Worm (Caenorhabditis elegans) whole organism, early embryonic: Measurements from ENCODE around the gene Y116A8C.463.

Source experiments
- B0310.2 ChIP-seq: sonication (generic microtip); optimal IDR thresholded peaks from 2 replicates; lab custom pipeline; 2016; ENCODE audit warnings: mild to moderate bottlenecking, missing genetic modification characterization, missing compliant biosample characterization
- F13C5.2 ChIP-seq: sonication (generic microtip); optimal IDR thresholded peaks from 2 replicates; lab custom pipeline; 2017; ENCODE audit warnings: mild to moderate bottlenecking, missing genetic modification characterization, inconsistent platforms, missing compliant biosample characterization
- aly-1 ChIP-seq: sonication (generic microtip); optimal IDR thresholded peaks from 2 replicates; lab custom pipeline; 2016; ENCODE audit warnings: missing genetic modification characterization, missing compliant biosample characterization
- ama-1 ChIP-seq: fragments of 150-350 bp; optimal IDR thresholded peaks from 2 replicates; lab custom pipeline; 2014
- ceh-36 ChIP-seq: sonication (generic microtip); optimal IDR thresholded peaks from 2 replicates; lab custom pipeline; 2016; ENCODE audit warnings: missing genetic modification characterization, inconsistent platforms, missing compliant biosample characterization
- ets-7 ChIP-seq: sonication (generic microtip); optimal IDR thresholded peaks from 2 replicates; lab custom pipeline; 2016; ENCODE audit warnings: missing genotype, missing genetic modification characterization, missing compliant biosample characterization
- flt-1 ChIP-seq: fragments of 200-800 bp; sonication (Bioruptor generic); IDR thresholded peaks from 2 replicates; pipeline ENCODE4 v1.3.6; 2022; ENCODE audit warnings: missing genetic modification characterization, missing compliant biosample characterization
- hmbx-1 ChIP-seq: sonication (generic microtip); optimal IDR thresholded peaks from 2 replicates; lab custom pipeline; 2016; ENCODE audit warnings: mild to moderate bottlenecking, missing genetic modification characterization, missing compliant biosample characterization
- hmg-4 ChIP-seq: fragments of 200-800 bp; sonication (Bioruptor generic); optimal IDR thresholded peaks from 2 replicates; lab custom pipeline; 2018; ENCODE audit warnings: mild to moderate bottlenecking, missing genetic modification characterization, missing compliant biosample characterization
- pes-1 ChIP-seq: fragments of 200-800 bp; sonication (Bioruptor generic); IDR thresholded peaks from 2 replicates; pipeline ENCODE4 v1.3.6; 2022; ENCODE audit warnings: missing genetic modification reagents, missing genetic modification characterization, missing compliant biosample characterization
- scrt-1 ChIP-seq: fragments of 200-800 bp; sonication (Bioruptor generic); IDR thresholded peaks from 2 replicates; pipeline ENCODE4 v1.3.6; 2022; ENCODE audit warnings: missing genetic modification characterization, missing compliant biosample characterization
- tbx-11 ChIP-seq: fragments of 200-800 bp; sonication (Bioruptor generic); IDR thresholded peaks from 2 replicates; pipeline ENCODE4 v1.3.6; 2022; ENCODE audit warnings: missing genetic modification characterization, missing compliant biosample characterization
- tra-4 ChIP-seq: sonication (generic microtip); optimal IDR thresholded peaks from 2 replicates; lab custom pipeline; 2017; ENCODE audit warnings: missing genetic modification characterization, missing compliant biosample characterization

ce11 chrIV:16888580-16888979 is 30.9 kb upstream of the Y116A8C.463 start:
- TF ChIP-seq ceh-36 (tag; lab: Kevin White, UChicago) (no peak), hmbx-1 (tag; lab: Kevin White, UChicago) (no peak), tbx-11 (GFP tag; lab: Robert Waterston, UW) (no peak), ama-1 (lab: Kevin White, UChicago) (no peak), scrt-1 (GFP tag; lab: Robert Waterston, UW) (no peak), tra-4 (no peak), B0310.2 (tag; lab: Kevin White, UChicago) (no peak), flt-1 (GFP tag; lab: Robert Waterston, UW) (no peak), hmg-4 (GFP tag; lab: Kevin White, UChicago) (no peak), pes-1 (no peak), aly-1 (no peak), F13C5.2 (tag; lab: Kevin White, UChicago) (no peak), ets-7 (tag; lab: Kevin White, UChicago) (no peak)
